Fruit fly (Drosophila melanogaster): ENCODE data around the gene CG43783.

The CG43783 gene

dm6 chr3L:8996173-8996767 lies 42.2 kb upstream of the CG43783 start (continued):
- peak; percentile 51; the same call in 1 of the 2 replicates for TF ChIP-seq H2.0 (GFP tag; IDR thresholded peaks at IDR 0.05)
- peak; percentile 57; the same call in 2 of the 3 replicates for TF ChIP-seq ase (GFP tag; IDR thresholded peaks at IDR 0.05)
- no peak for TF ChIP-seq CG3065 (GFP tag; optimal IDR thresholded peaks at IDR 0.05)
- peak; percentile 51; the same call in 1 of the 2 replicates for TF ChIP-seq MBD-R2 (GFP tag; IDR thresholded peaks at IDR 0.05)
- TF ChIP-seq CG11723 (GFP tag; optimal IDR thresholded peaks at IDR 0.05) = no peak
- TF ChIP-seq CG30403 (GFP tag; optimal IDR thresholded peaks at IDR 0.05) = peak; percentile 68
- TF ChIP-seq cwo (GFP tag; optimal IDR thresholded peaks at IDR 0.05) = peak; percentile 12
- TF ChIP-seq fd64A (GFP tag; optimal IDR thresholded peaks at IDR 0.05) = no peak
- peak; percentile 35 for TF ChIP-seq nerfin-1 (tag; optimal IDR thresholded peaks at IDR 0.05)
- peak; percentile 40 for TF ChIP-seq Fer3 (tag; optimal IDR thresholded peaks at IDR 0.05)
- TF ChIP-seq CG12659 (GFP tag; optimal IDR thresholded peaks at IDR 0.05) = peak; percentile 26
- TF ChIP-seq Antp (GFP tag; optimal IDR thresholded peaks at IDR 0.05) = peak; percentile 20
- TF ChIP-seq sd (tag; optimal IDR thresholded peaks at IDR 0.05) = no peak
- peak; percentile 44; the same call in 2 of the 3 replicates for TF ChIP-seq B-H1 (GFP tag; IDR thresholded peaks at IDR 0.05)
- TF ChIP-seq h (optimal IDR thresholded peaks at IDR 0.05) = no peak
- TF ChIP-seq sqz (GFP tag; optimal IDR thresholded peaks at IDR 0.05) = no peak
- peak; percentile 53 for TF ChIP-seq CG1024 (GFP tag; IDR thresholded peaks at IDR 0.05)
- TF ChIP-seq Dfd (GFP tag; optimal IDR thresholded peaks at IDR 0.05) = no peak
- 0 out of 2 replicates have a peak, but pooled peaks have one; percentile 9 for TF ChIP-seq danr (GFP tag; IDR thresholded peaks at IDR 0.05)
- no peak for TF ChIP-seq C15 (GFP tag; IDR thresholded peaks at IDR 0.05)
- TF ChIP-seq Rfx (GFP tag; IDR thresholded peaks at IDR 0.05) = peak; percentile 58
- peak; percentile 72 for TF ChIP-seq CG2120 (GFP tag; optimal IDR thresholded peaks at IDR 0.05)
- peak; percentile 61; the same call in 2 of the 3 replicates for TF ChIP-seq tgo (GFP tag; IDR thresholded peaks at IDR 0.05)
- TF ChIP-seq hbn (GFP tag; IDR thresholded peaks at IDR 0.05; ENCODE audit: partially characterized antibody) = no peak
- no peak for TF ChIP-seq Trl (optimal IDR thresholded peaks at IDR 0.05)
- peak; percentile 33 for TF ChIP-seq Trl (GFP tag; optimal IDR thresholded peaks at IDR 0.05)
- no peak for TF ChIP-seq CG4328 (GFP tag; optimal IDR thresholded peaks at IDR 0.05)
- no peak for TF ChIP-seq CG11560 (tag; IDR thresholded peaks at IDR 0.05)
- no peak for TF ChIP-seq pfk (GFP tag; optimal IDR thresholded peaks at IDR 0.05)
- no peak for TF ChIP-seq NK7.1 (GFP tag; optimal IDR thresholded peaks at IDR 0.05)
- TF ChIP-seq CG12236 (GFP tag; optimal IDR thresholded peaks at IDR 0.05) = no peak
- no peak for TF ChIP-seq tx (GFP tag; optimal IDR thresholded peaks at IDR 0.05)
- TF ChIP-seq nau (GFP tag; optimal IDR thresholded peaks at IDR 0.05) = no peak
- peak; percentile 82 for TF ChIP-seq CG17328 (GFP tag; IDR thresholded peaks at IDR 0.05)
- TF ChIP-seq ac (GFP tag; optimal IDR thresholded peaks at IDR 0.05) = no peak
- TF ChIP-seq Hmx (GFP tag; optimal IDR thresholded peaks at IDR 0.05) = no peak
- no peak for TF ChIP-seq Kr (GFP tag; optimal IDR thresholded peaks at IDR 0.05)
- no peak for TF ChIP-seq CG13296 (GFP tag; optimal IDR thresholded peaks at IDR 0.05)
- peak; percentile 68 for TF ChIP-seq lilli (GFP tag; optimal IDR thresholded peaks at IDR 0.05)
- no peak for TF ChIP-seq Sin3A (optimal IDR thresholded peaks at IDR 0.05)
- peak in 1 of 3 experiments; percentile 37 for TF ChIP-seq lola (GFP tag; optimal IDR thresholded peaks at IDR 0.05)
- TF ChIP-seq CG12769 (tag; optimal IDR thresholded peaks at IDR 0.05) = no peak
- TF ChIP-seq CG31224 (GFP tag; IDR thresholded peaks at IDR 0.05) = 0 out of 2 replicates have a peak, but pooled peaks have one; percentile 48
- TF ChIP-seq cad (GFP tag; optimal IDR thresholded peaks at IDR 0.05) = no peak
- peak; percentile 66 for TF ChIP-seq E2f1 (GFP tag; IDR thresholded peaks at IDR 0.05)
- peak; percentile 50 for TF ChIP-seq jing (GFP tag; optimal IDR thresholded peaks at IDR 0.05)
- peak; percentile 3 for TF ChIP-seq CG13775 (GFP tag; optimal IDR thresholded peaks at IDR 0.05)
- TF ChIP-seq dmrt99B (tag; optimal IDR thresholded peaks at IDR 0.05) = no peak
- no peak for TF ChIP-seq da (GFP tag; optimal IDR thresholded peaks at IDR 0.05)
- no peak for TF ChIP-seq fru (optimal IDR thresholded peaks at IDR 0.05)
- TF ChIP-seq Ets65A (GFP tag) = peak; percentile 51
- TF ChIP-seq zfh2 (GFP tag; optimal IDR thresholded peaks at IDR 0.05) = peak; percentile 61
- TF ChIP-seq Hr39 (optimal IDR thresholded peaks at IDR 0.05) = no peak

All from whole organism, embryonic.